Fruit fly (Drosophila melanogaster) whole organism, embryonic: ENCODE results near the gene Sc2.

ENCODE experiments used
- CG10431 ChIP-seq: fragments of 200-800 bp; sonication (Bioruptor generic); optimal IDR thresholded peaks from 3 replicates; lab custom pipeline; 2018; ENCODE audit warnings: missing biosample characterization, mild to moderate bottlenecking, missing genetic modification characterization
- CG12391 ChIP-seq: fragments of 200-800 bp; sonication (Bioruptor generic); optimal IDR thresholded peaks from 3 replicates; lab custom pipeline; 2018; ENCODE audit warnings: missing biosample characterization, mild to moderate bottlenecking, missing genetic modification characterization, moderate library complexity
- CG14965 ChIP-seq: fragments of 200-800 bp; sonication (Bioruptor generic); optimal IDR thresholded peaks from 2 replicates; lab custom pipeline; 2016; ENCODE audit warnings: missing biosample characterization, missing genetic modification characterization, borderline replicate concordance
- CG1647 ChIP-seq: fragments of 200-800 bp; sonication (Bioruptor generic); optimal IDR thresholded peaks from 3 replicates; lab custom pipeline; 2016; ENCODE audit warnings: missing biosample characterization, missing genetic modification characterization
- CG16779 ChIP-seq: fragments of 200-800 bp; sonication (Bioruptor generic); IDR thresholded peaks from 2 replicates; pipeline ENCODE4 v1.3.6; 2022; ENCODE audit warnings: missing biosample characterization, missing genetic modification characterization
- Dfd ChIP-seq, 2 experiments: fragments of >200 bp; optimal IDR thresholded peaks; 2 replicates each; lab custom pipeline; 2017; ENCODE audit warnings: missing biosample characterization in 2 of 2, missing genetic modification characterization in 2 of 2
- NfI ChIP-seq: fragments of 200-800 bp; sonication (Bioruptor generic); optimal IDR thresholded peaks from 3 replicates; lab custom pipeline; 2018; ENCODE audit warnings: missing biosample characterization, mild to moderate bottlenecking, missing genetic modification characterization, moderate library complexity
- Sox100B ChIP-seq: fragments of 200-800 bp; sonication (Bioruptor generic); optimal IDR thresholded peaks from 3 replicates; lab custom pipeline; 2018; ENCODE audit warnings: missing biosample characterization, mild to moderate bottlenecking, missing genetic modification characterization
- ase ChIP-seq: fragments of 200-800 bp; sonication (Bioruptor generic); IDR thresholded peaks from 3 replicates; pipeline ENCODE4 v1.3.6; 2022; ENCODE audit warnings: missing biosample characterization, missing genetic modification characterization
- gt ChIP-seq: fragments of 200-800 bp; sonication (Bioruptor generic); IDR thresholded peaks from 2 replicates; pipeline ENCODE4 v1.3.6; 2022; ENCODE audit warnings: missing biosample characterization, missing genetic modification characterization
- zen ChIP-seq: fragments of 200-800 bp; sonication (Bioruptor generic); optimal IDR thresholded peaks from 3 replicates; lab custom pipeline; 2018; ENCODE audit warnings: missing biosample characterization, mild to moderate bottlenecking, missing genetic modification characterization, moderate library complexity

- TF ChIP-seq Sox100B (GFP tag; lab: Kevin White, UChicago), result no peak
- no peak for TF ChIP-seq CG1647 (GFP tag; lab: Kevin White, UChicago)
- no peak for TF ChIP-seq CG10431 (GFP tag; lab: Kevin White, UChicago)
- no peak for TF ChIP-seq zen
- TF ChIP-seq CG14965 (GFP tag; lab: Kevin White, UChicago), result no peak
- no peak for TF ChIP-seq CG16779 (GFP tag; lab: Robert Waterston, UW)
- TF ChIP-seq ase (GFP tag; lab: Robert Waterston, UW), result no peak
- TF ChIP-seq CG12391 (tag; lab: Kevin White, UChicago), result no peak
- no peak for TF ChIP-seq NfI (GFP tag; lab: Kevin White, UChicago)
- no peak for TF ChIP-seq Dfd (GFP tag; optimal IDR thresholded peaks at IDR 0.05; lab: Kevin White, UChicago)
- no peak for TF ChIP-seq gt (GFP tag; lab: Robert Waterston, UW)
Observed at dm6 chr3L:3934110-3934509, 30.8 kb downstream of the Sc2 start.
